Worm (Caenorhabditis elegans) whole organism, early embryonic: Measurements from ENCODE around the gene epic-2.

Experiments
- B0310.2 ChIP-seq: sonication (generic microtip); optimal IDR thresholded peaks from 2 replicates; lab custom pipeline; 2016; ENCODE audit warnings: mild to moderate bottlenecking, missing genetic modification characterization, missing compliant biosample characterization
- F13C5.2 ChIP-seq: sonication (generic microtip); optimal IDR thresholded peaks from 2 replicates; lab custom pipeline; 2017; ENCODE audit warnings: mild to moderate bottlenecking, missing genetic modification characterization, inconsistent platforms, missing compliant biosample characterization
- aly-1 ChIP-seq: sonication (generic microtip); optimal IDR thresholded peaks from 2 replicates; lab custom pipeline; 2016; ENCODE audit warnings: missing genetic modification characterization, missing compliant biosample characterization
- ama-1 ChIP-seq: fragments of 150-350 bp; optimal IDR thresholded peaks from 2 replicates; lab custom pipeline; 2014
- ceh-13 ChIP-seq: fragments of 200-800 bp; sonication (Bioruptor generic); optimal IDR thresholded peaks from 2 replicates; lab custom pipeline; 2018; ENCODE audit warnings: mild to moderate bottlenecking, missing genetic modification characterization, missing compliant biosample characterization
- ceh-36 ChIP-seq: sonication (generic microtip); optimal IDR thresholded peaks from 2 replicates; lab custom pipeline; 2016; ENCODE audit warnings: missing genetic modification characterization, inconsistent platforms, missing compliant biosample characterization
- ets-7 ChIP-seq: sonication (generic microtip); optimal IDR thresholded peaks from 2 replicates; lab custom pipeline; 2016; ENCODE audit warnings: missing genotype, missing genetic modification characterization, missing compliant biosample characterization
- flt-1 ChIP-seq: fragments of 200-800 bp; sonication (Bioruptor generic); IDR thresholded peaks from 2 replicates; pipeline ENCODE4 v1.3.6; 2022; ENCODE audit warnings: missing genetic modification characterization, missing compliant biosample characterization
- hmbx-1 ChIP-seq: sonication (generic microtip); optimal IDR thresholded peaks from 2 replicates; lab custom pipeline; 2016; ENCODE audit warnings: mild to moderate bottlenecking, missing genetic modification characterization, missing compliant biosample characterization
- hmg-4 ChIP-seq: fragments of 200-800 bp; sonication (Bioruptor generic); optimal IDR thresholded peaks from 2 replicates; lab custom pipeline; 2018; ENCODE audit warnings: mild to moderate bottlenecking, missing genetic modification characterization, missing compliant biosample characterization
- hnd-1 ChIP-seq: sonication (generic microtip); optimal IDR thresholded peaks from 2 replicates; lab custom pipeline; 2016; ENCODE audit warnings: missing genetic modification characterization, missing compliant biosample characterization
- pes-1 ChIP-seq: fragments of 200-800 bp; sonication (Bioruptor generic); IDR thresholded peaks from 2 replicates; pipeline ENCODE4 v1.3.6; 2022; ENCODE audit warnings: missing genetic modification reagents, missing genetic modification characterization, missing compliant biosample characterization
- scrt-1 ChIP-seq: fragments of 200-800 bp; sonication (Bioruptor generic); IDR thresholded peaks from 2 replicates; pipeline ENCODE4 v1.3.6; 2022; ENCODE audit warnings: missing genetic modification characterization, missing compliant biosample characterization
- sea-1 ChIP-seq: fragments of 200-800 bp; sonication (Bioruptor generic); conservative IDR thresholded peaks from 2 replicates; pipeline ENCODE4 v1.3.6; 2022; ENCODE audit warnings: missing genetic modification characterization, missing compliant biosample characterization
- tbx-11 ChIP-seq: fragments of 200-800 bp; sonication (Bioruptor generic); IDR thresholded peaks from 2 replicates; pipeline ENCODE4 v1.3.6; 2022; ENCODE audit warnings: missing genetic modification characterization, missing compliant biosample characterization
- tbx-37 ChIP-seq: fragments of 200-800 bp; sonication (Bioruptor generic); conservative IDR thresholded peaks from 2 replicates; pipeline ENCODE4 v1.3.6; 2022; ENCODE audit warnings: missing genetic modification reagents, missing genetic modification characterization, missing compliant biosample characterization
- tra-4 ChIP-seq: sonication (generic microtip); optimal IDR thresholded peaks from 2 replicates; lab custom pipeline; 2017; ENCODE audit warnings: missing genetic modification characterization, missing compliant biosample characterization

The epic-2 gene

DNA sequence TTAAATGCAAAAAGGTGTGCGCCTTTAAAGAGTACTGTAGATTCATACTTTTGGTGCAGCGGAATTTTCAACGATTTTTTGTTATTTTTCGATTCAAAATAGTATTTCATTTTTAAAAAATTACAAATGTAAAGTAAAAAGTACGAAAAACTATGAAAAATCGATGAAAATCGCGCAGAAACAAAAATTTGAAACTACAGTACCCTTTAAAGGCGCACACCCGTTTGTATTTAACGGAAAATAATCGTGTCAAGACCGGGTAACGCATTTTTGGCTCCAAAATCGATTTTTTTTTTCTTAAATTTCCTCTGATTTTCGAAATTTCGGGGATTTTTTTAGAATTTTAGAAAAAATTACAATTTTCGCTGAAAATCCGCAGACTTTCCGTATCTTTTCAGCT is 12.6 kb upstream of the epic-2 start:
- TF ChIP-seq ceh-36 (tag; lab: Kevin White, UChicago) (no peak), scrt-1 (GFP tag; lab: Robert Waterston, UW) (no peak), sea-1 (GFP tag; lab: Robert Waterston, UW) (no peak), F13C5.2 (no peak), ceh-13 (no peak), hmg-4 (no peak)

- TF ChIP-seq scrt-1 (GFP tag; lab: Robert Waterston, UW): no peak
- no peak for TF ChIP-seq tra-4 (tag; lab: Kevin White, UChicago)
- TF ChIP-seq ceh-13: no peak
- TF ChIP-seq flt-1 (GFP tag; lab: Robert Waterston, UW): no peak
- no peak for TF ChIP-seq pes-1 (GFP tag; lab: Robert Waterston, UW)
- TF ChIP-seq tbx-37: no peak
- no peak for TF ChIP-seq ceh-36 (tag; lab: Kevin White, UChicago)
- TF ChIP-seq B0310.2: no peak
- TF ChIP-seq hmbx-1 (tag; lab: Kevin White, UChicago): no peak
- TF ChIP-seq aly-1: no peak
- no peak for TF ChIP-seq ama-1 (lab: Kevin White, UChicago)
These were observed 12.2 kb upstream of the epic-2 start for ce11 chrIV:1708426-1708826.

ce11 chrIV:1709002-1709401 is 11.6 kb upstream of the epic-2 start:
- no peak for TF ChIP-seq scrt-1 (GFP tag; lab: Robert Waterston, UW)
- no peak for TF ChIP-seq ets-7
- no peak for TF ChIP-seq aly-1
- TF ChIP-seq B0310.2: no peak
- TF ChIP-seq hmbx-1 (tag; lab: Kevin White, UChicago): no peak
- no peak for TF ChIP-seq hmg-4
- TF ChIP-seq tra-4 (tag; lab: Kevin White, UChicago): no peak
- TF ChIP-seq tbx-11 (GFP tag; lab: Robert Waterston, UW): no peak
- no peak for TF ChIP-seq ceh-13
- TF ChIP-seq hnd-1 (tag; lab: Kevin White, UChicago): no peak
- TF ChIP-seq ceh-36 (tag; lab: Kevin White, UChicago): no peak
- TF ChIP-seq sea-1 (GFP tag; lab: Robert Waterston, UW): no peak
- no peak for TF ChIP-seq flt-1 (GFP tag; lab: Robert Waterston, UW)
- no peak for TF ChIP-seq pes-1 (GFP tag; lab: Robert Waterston, UW)
- TF ChIP-seq F13C5.2: no peak
- no peak for TF ChIP-seq tbx-37
- no peak for TF ChIP-seq ama-1 (lab: Kevin White, UChicago)

ce11 chrIV:1709695-1710315 is 10.8 kb upstream of the epic-2 start, which contains the start of the genes pbs-1 and K08D12.3:
TSS of gene pbs-1 (minus strand) at chrIV:1709745.
TSS of gene K08D12.3 (plus strand) at chrIV:1710265.
- TF ChIP-seq tbx-11 (GFP tag; lab: Robert Waterston, UW) (no peak), flt-1 (GFP tag; lab: Robert Waterston, UW) (no peak), tbx-37 (no peak), sea-1 (GFP tag; lab: Robert Waterston, UW) (no peak), ets-7 (no peak), scrt-1 (GFP tag; lab: Robert Waterston, UW) (no peak), pes-1 (GFP tag; lab: Robert Waterston, UW) (no peak), hnd-1 (tag; lab: Kevin White, UChicago) (no peak), hmbx-1 (tag; lab: Kevin White, UChicago) (no peak), ceh-13 (no peak), F13C5.2 (no peak), hmg-4 (no peak), aly-1 (no peak)

- TF ChIP-seq tbx-37 (no peak), tra-4 (tag; lab: Kevin White, UChicago) (no peak), hmbx-1 (tag; lab: Kevin White, UChicago) (no peak), B0310.2 (no peak), ceh-36 (tag; lab: Kevin White, UChicago) (no peak), sea-1 (GFP tag; lab: Robert Waterston, UW) (no peak), pes-1 (GFP tag; lab: Robert Waterston, UW) (no peak), scrt-1 (GFP tag; lab: Robert Waterston, UW) (no peak), tbx-11 (GFP tag; lab: Robert Waterston, UW) (no peak), ets-7 (no peak), flt-1 (GFP tag; lab: Robert Waterston, UW) (no peak), ceh-13 (no peak), hmg-4 (no peak), ama-1 (lab: Kevin White, UChicago) (no peak), aly-1 (no peak), F13C5.2 (no peak), hnd-1 (tag; lab: Kevin White, UChicago) (no peak)
These were observed 10.1 kb upstream of the epic-2 start for ce11 chrIV:1710535-1710934.

DNA sequence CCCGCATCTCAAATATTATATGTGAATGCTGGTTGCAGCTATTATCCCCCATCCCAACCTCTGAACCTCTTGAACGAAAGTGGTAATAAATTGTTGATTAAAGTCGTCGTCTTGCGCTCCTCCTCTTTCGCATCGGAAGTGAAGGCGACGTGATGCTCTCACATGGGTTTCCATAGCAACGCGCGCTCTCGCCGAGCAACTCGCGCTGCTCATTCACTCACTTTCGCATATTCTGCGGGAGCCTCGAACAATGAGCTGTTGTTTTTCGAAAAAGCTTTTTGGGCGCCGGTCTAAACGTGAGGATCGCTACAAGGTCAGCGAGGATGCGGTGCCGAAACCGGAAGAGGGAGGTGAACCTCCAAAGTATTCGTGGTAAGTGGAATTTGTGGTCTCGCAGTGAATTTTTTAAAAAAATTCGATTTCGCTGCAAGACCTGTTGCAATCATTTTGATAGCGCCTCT is 9.5 kb upstream of the epic-2 start, which contains the start of gene rpi-2:
TSS of gene rpi-2 (plus strand) at position 234 of the 461 bp plus-strand sequence.
- TF ChIP-seq F13C5.2 (no peak), B0310.2 (no peak), flt-1 (GFP tag; lab: Robert Waterston, UW) (no peak), tra-4 (tag; lab: Kevin White, UChicago) (no peak), tbx-11 (GFP tag; lab: Robert Waterston, UW) (no peak), ceh-36 (tag; lab: Kevin White, UChicago) (no peak), aly-1 (no peak), sea-1 (GFP tag; lab: Robert Waterston, UW) (no peak), ets-7 (peak; percentile 41), pes-1 (GFP tag; lab: Robert Waterston, UW) (no peak), scrt-1 (GFP tag; lab: Robert Waterston, UW) (0 out of 2 replicates have a peak, but pooled peaks have one; percentile 40)

DNA sequence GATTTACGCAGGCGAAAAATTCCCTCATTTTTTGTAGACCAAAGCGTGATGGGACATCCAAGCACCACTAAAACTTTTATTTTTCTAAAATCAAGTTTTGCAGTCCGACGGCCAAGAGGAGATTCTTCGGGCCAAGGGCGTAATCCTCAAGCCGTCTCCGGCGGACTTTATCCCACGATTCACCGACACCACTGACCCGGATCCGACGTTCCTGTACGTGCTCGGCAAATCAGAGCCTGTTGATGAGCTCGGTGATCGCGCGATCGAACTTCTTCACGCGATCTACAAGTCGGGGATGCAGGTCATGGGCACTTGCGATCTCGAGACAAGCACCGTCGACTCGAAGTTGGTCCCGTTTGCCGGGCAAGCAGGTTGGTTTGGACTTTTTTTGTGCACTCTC is 7.0 kb upstream of the epic-2 start:
- TF ChIP-seq B0310.2: no peak
- no peak for TF ChIP-seq ceh-36 (tag; lab: Kevin White, UChicago)
- TF ChIP-seq hmbx-1 (tag; lab: Kevin White, UChicago): no peak
- TF ChIP-seq pes-1 (GFP tag; lab: Robert Waterston, UW): no peak
- TF ChIP-seq F13C5.2: no peak
